Fruit fly (Drosophila melanogaster) whole organism: ENCODE data around the gene Jhbp7.

Experiments
- CG8478 ChIP-seq: fragments of >200 bp; optimal IDR thresholded peaks from 2 replicates; lab custom pipeline; 2018; ENCODE audit warnings: inconsistent platforms
- Dll ChIP-seq: fragments of >200 bp; optimal IDR thresholded peaks from 2 replicates; lab custom pipeline; 2017
- EcR ChIP-seq, 2 experiments: fragments of >200 bp; optimal IDR thresholded peaks; 2 replicates each; lab custom pipeline; 2017; ENCODE audit warnings: missing biosample characterization in 2 of 2, missing genetic modification characterization in 2 of 2, missing genetic modification reagents in 2 of 2
- psq ChIP-seq: fragments of >200 bp; optimal IDR thresholded peaks from 2 replicates; lab custom pipeline; 2017
- usp ChIP-seq: fragments of >200 bp; optimal IDR thresholded peaks from 2 replicates; lab custom pipeline; 2017; ENCODE audit warnings: missing biosample characterization, missing genetic modification characterization, mixed read lengths

DNA sequence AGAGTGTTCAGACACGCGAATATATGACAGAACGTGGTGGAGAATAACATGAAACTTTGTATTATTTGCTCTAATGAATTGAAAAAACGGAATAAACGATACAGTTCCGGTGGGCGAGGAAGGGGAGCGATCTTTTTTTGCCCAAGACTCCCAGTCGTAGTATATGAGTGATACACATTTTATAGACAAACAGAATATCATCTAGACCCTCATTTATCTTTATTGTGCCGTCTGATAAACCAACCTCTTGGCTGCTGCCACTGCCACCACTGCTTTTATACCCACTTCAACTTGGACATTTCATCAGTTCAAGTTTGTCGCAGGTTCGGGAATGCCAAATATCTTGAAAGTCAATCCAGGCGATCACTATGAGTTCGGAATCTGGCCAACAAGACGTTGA lies 21.4 kb upstream of the Jhbp7 start, which contains the start of gene CG31106:
- TF ChIP-seq psq (lab: Kevin White, UChicago) (no peak), Dll (lab: Kevin White, UChicago) (no peak), CG8478 (lab: Kevin White, UChicago) (no peak), EcR (GFP tag; optimal IDR thresholded peaks at IDR 0.05; lab: Kevin White, UChicago) (no peak), usp (no peak)
